Fruit fly (Drosophila melanogaster): ENCODE results near the gene Taf13.

The Taf13 gene

DNA sequence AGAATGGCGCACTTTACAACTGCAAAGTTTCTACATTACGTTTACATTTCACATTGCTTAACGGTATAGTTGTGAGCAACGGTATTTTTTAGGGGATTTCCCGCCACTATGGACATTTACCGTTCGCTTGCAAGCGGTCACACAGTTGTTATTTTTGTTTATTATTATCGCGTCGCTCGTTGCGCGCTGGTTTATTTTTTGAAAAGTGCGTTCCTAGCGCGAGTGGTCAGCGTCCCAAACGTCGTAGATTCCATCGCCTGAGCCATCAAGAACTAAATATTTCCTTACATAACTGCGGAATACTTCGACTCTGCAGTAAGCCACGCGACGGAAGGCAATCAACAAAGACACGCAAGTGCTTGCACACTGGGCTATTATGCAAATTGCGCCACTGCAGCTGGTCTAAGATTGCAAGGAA is 27.4 kb downstream of the Taf13 start, which contains the start of gene bwa (continued):
- TF ChIP-seq tgo (GFP tag; IDR thresholded peaks at IDR 0.05) (no peak), H15 (GFP tag; IDR thresholded peaks at IDR 0.05) (no peak), Usf (GFP tag; optimal IDR thresholded peaks at IDR 0.05) (no peak), Max (GFP tag; optimal IDR thresholded peaks at IDR 0.05) (no peak), CG12071 (GFP tag; optimal IDR thresholded peaks at IDR 0.05) (no peak), MBD-R2 (GFP tag; IDR thresholded peaks at IDR 0.05) (peak; percentile 51), CG12155 (GFP tag; optimal IDR thresholded peaks at IDR 0.05) (no peak), CG1233 (GFP tag; optimal IDR thresholded peaks at IDR 0.05) (peak; percentile 0), az2 (GFP tag; optimal IDR thresholded peaks at IDR 0.05) (no peak), CG10543 (GFP tag; optimal IDR thresholded peaks at IDR 0.05) (no peak), CG10147 (GFP tag; optimal IDR thresholded peaks at IDR 0.05) (no peak), chm (GFP tag; IDR thresholded peaks at IDR 0.05) (0 out of 2 replicates have a peak, but pooled peaks have one; percentile 30), Sox102F (GFP tag; optimal IDR thresholded peaks at IDR 0.05) (no peak), Med (GFP tag) (peak; percentile 73), CG7271 (tag; optimal IDR thresholded peaks at IDR 0.05) (no peak), CG12219 (GFP tag; optimal IDR thresholded peaks at IDR 0.05) (no peak), CG8281 (tag; optimal IDR thresholded peaks at IDR 0.05) (no peak), Hr51 (GFP tag; optimal IDR thresholded peaks at IDR 0.05) (no peak), wor (GFP tag; IDR thresholded peaks at IDR 0.05) (no peak), inv (GFP tag; IDR thresholded peaks at IDR 0.05; ENCODE audit: partially characterized antibody) (no peak), CG18011 (GFP tag; optimal IDR thresholded peaks at IDR 0.05) (no peak), CG2712 (tag; optimal IDR thresholded peaks at IDR 0.05) (peak; percentile 31), fd3F (GFP tag; optimal IDR thresholded peaks at IDR 0.05) (no peak), Ets97D (GFP tag; optimal IDR thresholded peaks at IDR 0.05) (peak; percentile 58), CkIIα-i1 (GFP tag; IDR thresholded peaks at IDR 0.05) (no peak), crc (GFP tag; optimal IDR thresholded peaks at IDR 0.05) (no peak), Myb (GFP tag; optimal IDR thresholded peaks at IDR 0.05) (peak; percentile 64), Bgb (GFP tag; IDR thresholded peaks at IDR 0.05; ENCODE audit: partially characterized antibody) (peak; percentile 29; the same call in 1 of the 2 replicates), tll (GFP tag; optimal IDR thresholded peaks at IDR 0.05) (no peak), shn (GFP tag; optimal IDR thresholded peaks at IDR 0.05) (no peak), CG3726 (GFP tag; IDR thresholded peaks at IDR 0.05) (no peak), CG3847 (GFP tag; IDR thresholded peaks at IDR 0.05) (0 out of 2 replicates have a peak, but pooled peaks have one; percentile 27), CG11456 (GFP tag; IDR thresholded peaks at IDR 0.05) (no peak), slp2 (GFP tag; optimal IDR thresholded peaks at IDR 0.05) (no peak), CG15696 (tag; optimal IDR thresholded peaks at IDR 0.05) (no peak), CG10565 (GFP tag; optimal IDR thresholded peaks at IDR 0.05) (no peak), C15 (GFP tag; IDR thresholded peaks at IDR 0.05) (no peak), tap (tag; optimal IDR thresholded peaks at IDR 0.05) (no peak), Doc2 (GFP tag; IDR thresholded peaks at IDR 0.05) (no peak), Dref (GFP tag; IDR thresholded peaks at IDR 0.05) (peak; percentile 54), Pdp1 (GFP tag; optimal IDR thresholded peaks at IDR 0.05) (peak in 1 of 2 experiments; percentile 78), zen (tag; optimal IDR thresholded peaks at IDR 0.05) (peak; percentile 35), Vsx1 (GFP tag; optimal IDR thresholded peaks at IDR 0.05) (no peak), grn (GFP tag; optimal IDR thresholded peaks at IDR 0.05) (no peak), CG10979 (tag; optimal IDR thresholded peaks at IDR 0.05) (no peak), bbx (GFP tag; IDR thresholded peaks at IDR 0.05; ENCODE audit: partially characterized antibody) (no peak), CG1529 (GFP tag; optimal IDR thresholded peaks at IDR 0.05) (no peak), CG10267 (tag; optimal IDR thresholded peaks at IDR 0.05) (peak; percentile 31), otp (GFP tag; IDR thresholded peaks at IDR 0.05) (no peak), NC2α (GFP tag; optimal IDR thresholded peaks at IDR 0.05) (no peak), rib (GFP tag; IDR thresholded peaks at IDR 0.05) (0 out of 2 replicates have a peak, but pooled peaks have one; percentile 42)
